Worm (Caenorhabditis elegans) whole organism, young adult: ENCODE data around the gene try-3.

Source experiments
- F39B2.1 ChIP-seq: fragments of 200-800 bp; sonication (Bioruptor generic); IDR thresholded peaks from 2 replicates; pipeline ENCODE4 v1.3.6; 2022; ENCODE audit warnings: missing genetic modification reagents, missing genetic modification characterization, missing compliant biosample characterization
- F55B11.4 ChIP-seq: sonication (generic microtip); optimal IDR thresholded peaks from 2 replicates; lab custom pipeline; 2016; ENCODE audit warnings: missing compliant biosample characterization, missing genetic modification characterization, borderline replicate concordance; ENCODE audit not compliant: insufficient read depth
- Y56A3A.18 ChIP-seq: fragments of 200-800 bp; sonication (Bioruptor generic); IDR thresholded peaks from 2 replicates; pipeline ENCODE4 v1.3.6; 2022; ENCODE audit warnings: missing genetic modification reagents, missing genetic modification characterization, missing compliant biosample characterization
- akir-1 ChIP-seq: fragments of 200-800 bp; sonication (Bioruptor generic); optimal IDR thresholded peaks from 2 replicates; lab custom pipeline; 2018; ENCODE audit warnings: mild to moderate bottlenecking, missing genetic modification characterization, moderate library complexity, missing compliant biosample characterization
- aptf-2 ChIP-seq: fragments of 200-800 bp; sonication (Bioruptor generic); conservative IDR thresholded peaks from 2 replicates; pipeline ENCODE4 v1.3.6; 2022; ENCODE audit warnings: missing genetic modification reagents, missing genetic modification characterization, missing compliant biosample characterization
- attf-3 ChIP-seq: fragments of 200-800 bp; sonication (Bioruptor generic); conservative IDR thresholded peaks from 2 replicates; pipeline ENCODE4 v1.3.6; 2022; ENCODE audit warnings: missing genetic modification reagents, missing genetic modification characterization, missing compliant biosample characterization
- attf-5 ChIP-seq: fragments of 200-800 bp; sonication (Bioruptor generic); optimal IDR thresholded peaks from 2 replicates; lab custom pipeline; 2018; ENCODE audit warnings: mild to moderate bottlenecking, missing genetic modification characterization, missing compliant biosample characterization
- ccch-3 ChIP-seq: fragments of 200-800 bp; sonication (Bioruptor generic); optimal IDR thresholded peaks from 2 replicates; lab custom pipeline; 2018; ENCODE audit warnings: mild to moderate bottlenecking, missing genetic modification characterization, missing compliant biosample characterization
- cebp-1 ChIP-seq, 2 experiments: fragments of 200-800 bp in 1 of 2; sonication (Bioruptor generic) in 1 of 2; sonication (generic microtip) in 1 of 2; IDR thresholded peaks in 1 of 2; optimal IDR thresholded peaks in 1 of 2; 2 replicates each; pipeline versions ENCODE4 v1.3.6 to Lab custom; 2017 to 2022; ENCODE audit warnings: missing compliant biosample characterization in 2 of 2, missing genetic modification characterization in 2 of 2, mild to moderate bottlenecking in 1 of 2, missing genetic modification reagents in 1 of 2, moderate library complexity in 1 of 2
- chd-7 ChIP-seq: sonication (generic microtip); optimal IDR thresholded peaks from 2 replicates; lab custom pipeline; 2016; ENCODE audit warnings: mild to moderate bottlenecking, missing genetic modification characterization, moderate library complexity, missing compliant biosample characterization
- efl-1 ChIP-seq: fragments of 150-350 bp; optimal IDR thresholded peaks from 2 replicates; lab custom pipeline; 2014; ENCODE audit warnings: missing biosample characterization, missing genetic modification reagents, missing genetic modification characterization
- egl-18 ChIP-seq: fragments of 200-800 bp; sonication (Bioruptor generic); IDR thresholded peaks from 2 replicates; pipeline ENCODE4 v1.3.6; 2022; ENCODE audit warnings: missing genetic modification reagents, missing genetic modification characterization, missing compliant biosample characterization
- mel-28 ChIP-seq: sonication (generic microtip); optimal IDR thresholded peaks from 2 replicates; lab custom pipeline; 2016; ENCODE audit warnings: borderline replicate concordance, mild to moderate bottlenecking, missing genetic modification characterization, missing compliant biosample characterization
- mes-4 ChIP-seq: sonication (generic microtip); optimal IDR thresholded peaks from 2 replicates; lab custom pipeline; 2016; ENCODE audit warnings: missing genotype, missing genetic modification characterization, missing compliant biosample characterization
- nfya-1 ChIP-seq: sonication (generic microtip); optimal IDR thresholded peaks from 2 replicates; lab custom pipeline; 2017; ENCODE audit warnings: antibody characterized with exemption, missing compliant biosample characterization, missing genetic modification characterization, borderline replicate concordance; ENCODE audit not compliant: insufficient read depth
- nhr-27 ChIP-seq: fragments of 200-800 bp; sonication (Bioruptor generic); optimal IDR thresholded peaks from 2 replicates; lab custom pipeline; 2018; ENCODE audit warnings: mild to moderate bottlenecking, missing genetic modification characterization, moderate library complexity, missing compliant biosample characterization
- nhr-80 ChIP-seq: sonication (generic microtip); optimal IDR thresholded peaks from 2 replicates; lab custom pipeline; 2016; ENCODE audit warnings: missing genetic modification characterization, missing compliant biosample characterization
- pha-4 ChIP-seq: fragments of 150-350 bp; sonication (generic microtip); optimal IDR thresholded peaks from 2 replicates; lab custom pipeline; 2014; ENCODE audit warnings: missing biosample characterization, missing genetic modification reagents, missing genetic modification characterization
- repo-1 ChIP-seq: sonication (generic microtip); optimal IDR thresholded peaks from 2 replicates; lab custom pipeline; 2017; ENCODE audit warnings: mild to moderate bottlenecking, missing genetic modification characterization, missing compliant biosample characterization
- sdz-38 ChIP-seq: sonication (generic microtip); optimal IDR thresholded peaks from 2 replicates; lab custom pipeline; 2016; ENCODE audit warnings: missing genotype, missing genetic modification characterization, missing compliant biosample characterization
- sptf-2 ChIP-seq: fragments of 200-800 bp; sonication (Bioruptor generic); optimal IDR thresholded peaks from 2 replicates; lab custom pipeline; 2018; ENCODE audit warnings: mild to moderate bottlenecking, missing genetic modification characterization, missing compliant biosample characterization
- ztf-6 ChIP-seq: fragments of 200-800 bp; sonication (Bioruptor generic); IDR thresholded peaks from 2 replicates; pipeline ENCODE4 v1.3.6; 2022; ENCODE audit warnings: missing genetic modification reagents, missing genetic modification characterization, missing compliant biosample characterization

try-3 gene

ce11 chrIV:6602376-6602775, 45.4 kb downstream of the try-3 start, which contains the start of gene F15B10.3:
TSS of gene F15B10.3 (plus strand) at chrIV:6602676.
- TF ChIP-seq mes-4 (tag; lab: Kevin White, UChicago) = no peak

- no peak for TF ChIP-seq pha-4 (tag; lab: Kevin White, UChicago)
- TF ChIP-seq attf-5 = no peak
- TF ChIP-seq F55B11.4 = no peak
- peak; percentile 53 for TF ChIP-seq repo-1
- no peak for TF ChIP-seq Y56A3A.18
- TF ChIP-seq aptf-2 (GFP tag; lab: Robert Waterston, UW) = no peak
- no peak for TF ChIP-seq sptf-2 (GFP tag; lab: Kevin White, UChicago)
- no peak for TF ChIP-seq sdz-38
- peak; percentile 8 for TF ChIP-seq chd-7 (tag; lab: Kevin White, UChicago)
- TF ChIP-seq attf-3 (GFP tag; lab: Robert Waterston, UW) = no peak
- no peak for TF ChIP-seq nhr-27 (tag; lab: Kevin White, UChicago)
These were observed 46.6 kb downstream of the try-3 start for ce11 chrIV:6603549-6603948.

DNA sequence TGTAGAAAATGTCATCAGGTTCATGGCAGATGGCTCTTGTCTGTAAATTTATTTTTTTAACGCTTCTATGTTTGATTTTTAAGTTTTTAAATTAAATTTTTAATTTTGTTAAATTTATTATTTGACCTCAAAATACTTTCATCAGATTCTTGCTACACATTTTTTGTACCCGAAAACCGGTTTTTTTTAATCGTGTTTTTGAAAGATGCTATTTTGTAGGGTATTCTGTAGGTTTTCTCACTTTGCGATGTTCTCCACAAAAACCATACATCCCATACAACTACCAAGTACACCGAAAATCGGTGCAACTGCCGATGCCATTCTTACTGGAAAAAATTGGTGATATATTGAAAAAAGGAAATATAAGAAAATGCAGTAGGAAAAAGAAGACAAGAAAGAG, 48.9 kb downstream of the try-3 start, which contains the start of gene nstp-2:
Gene nstp-2, minus strand, starts transcription at position 326 of the 400 bp plus-strand sequence.
- no peak for TF ChIP-seq F39B2.1
- TF ChIP-seq chd-7 (tag; lab: Kevin White, UChicago) = no peak
- no peak for TF ChIP-seq nfya-1 (tag; lab: Kevin White, UChicago)
- TF ChIP-seq nhr-27 (tag; lab: Kevin White, UChicago) = no peak
- no peak for TF ChIP-seq ztf-6 (GFP tag; lab: Robert Waterston, UW)
- no peak for TF ChIP-seq ccch-3
- TF ChIP-seq egl-18 = no peak
- no peak for TF ChIP-seq mel-28 (tag; lab: Kevin White, UChicago)

DNA sequence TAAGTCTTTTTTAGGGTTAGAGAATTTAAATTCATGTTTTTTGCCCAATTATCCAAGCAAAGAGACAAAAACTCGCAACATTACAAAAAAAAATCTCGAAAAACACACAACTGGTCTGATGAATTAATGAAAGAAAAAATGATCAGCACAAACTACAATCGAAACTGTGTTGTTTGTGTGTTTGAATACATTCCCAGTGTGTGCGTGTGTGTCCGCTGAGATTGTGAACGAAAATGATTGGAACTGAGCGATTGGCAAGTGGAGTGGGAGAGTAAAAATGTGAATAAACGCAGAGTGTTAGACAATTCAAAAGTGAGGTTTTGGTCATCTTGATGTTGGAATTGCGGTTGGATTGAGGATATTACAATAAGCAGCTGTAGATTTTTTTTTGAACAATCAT, 49.6 kb downstream of the try-3 start:
- TF ChIP-seq akir-1 (GFP tag; lab: Kevin White, UChicago) (no peak), cebp-1 (GFP tag; IDR thresholded peaks at IDR 0.05; lab: Robert Waterston, UW) (no peak), cebp-1 (tag; optimal IDR thresholded peaks at IDR 0.05; lab: Kevin White, UChicago) (peak; percentile 5)
- TF ChIP-seq, all 124 proteins: peak for 1

ce11 chrIV:6607059-6607458, 50.1 kb downstream of the try-3 start:
- peak; percentile 6 for TF ChIP-seq nhr-80
- no peak for TF ChIP-seq efl-1
- TF ChIP-seq, all 124 proteins: peak for 1
